Worm (Caenorhabditis elegans): ENCODE measurements around the gene R08B4.3.

Gene R08B4.3

ce11 chrX:11122412-11122811 lies 1.6 kb upstream of the R08B4.3 start:
- peak in 1 of 2 experiments; percentile 66 for TF ChIP-seq unc-62 (GFP tag; optimal IDR thresholded peaks at IDR 0.05 in 1 of 2)
- TF ChIP-seq unc-62 (tag; optimal IDR thresholded peaks at IDR 0.05), result no peak
- TF ChIP-seq aha-1 (tag), result peak; percentile 58
- TF ChIP-seq aly-2 (tag; optimal IDR thresholded peaks at IDR 0.05), result no peak

ce11 chrX:11116723-11117122 lies 4.1 kb downstream of the R08B4.3 start, which contains the start of gene nlp-66:
Gene nlp-66, minus strand, starts transcription at chrX:11116823.
- TF ChIP-seq hif-1 (tag; optimal IDR thresholded peaks at IDR 0.05), result no peak

DNA sequence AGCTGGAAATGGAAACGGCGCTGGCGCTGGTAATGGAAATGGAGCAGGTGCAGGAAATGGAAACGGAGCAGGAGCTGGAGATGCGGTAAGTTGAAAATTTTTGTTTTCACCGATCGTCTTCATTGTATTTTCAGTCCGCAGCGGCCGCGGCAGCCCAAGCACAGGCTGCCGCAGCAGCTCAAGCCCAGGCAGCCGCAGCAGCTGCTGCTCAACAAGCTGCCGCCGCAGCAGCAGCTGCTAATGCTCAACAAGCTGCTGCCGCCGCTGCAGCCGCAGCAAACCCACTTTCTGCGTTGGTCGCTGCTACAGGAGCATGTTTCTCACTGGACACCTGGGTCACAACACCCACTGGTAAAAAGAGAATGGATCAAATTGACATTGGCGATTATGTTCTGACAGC lies 6.4 kb downstream of the R08B4.3 start:
- TF ChIP-seq set-16 (GFP tag; IDR thresholded peaks at IDR 0.05), result peak; percentile 96
- TF ChIP-seq saeg-2 (GFP tag; IDR thresholded peaks at IDR 0.05), result no peak
- TF ChIP-seq nhr-6 (tag; optimal IDR thresholded peaks at IDR 0.05), result no peak
- no peak for TF ChIP-seq F37D6.2 (tag; optimal IDR thresholded peaks at IDR 0.05)
- TF ChIP-seq nhr-111 (GFP tag; optimal IDR thresholded peaks at IDR 0.05), result no peak

DNA sequence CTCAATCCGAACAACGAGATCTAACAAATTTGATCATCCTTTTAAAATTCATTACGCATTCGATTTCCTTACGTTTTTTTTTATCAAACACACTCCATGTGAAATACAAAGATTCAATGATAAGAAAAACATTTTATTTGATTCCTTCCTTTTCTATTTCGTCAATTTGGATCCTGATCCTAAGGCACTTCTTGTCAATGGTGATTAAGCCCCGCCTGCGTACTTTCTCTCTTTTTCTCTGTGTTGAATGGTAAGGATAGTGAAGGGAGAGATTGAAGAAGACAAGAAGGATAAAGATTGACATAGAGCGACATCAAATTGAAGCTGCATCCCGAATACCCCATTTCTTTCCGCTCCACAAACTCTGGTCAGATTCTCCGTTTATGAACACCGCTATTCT lies 11.6 kb downstream of the R08B4.3 start, which contains the start of gene grd-1:
Gene grd-1, plus strand, starts transcription at position 241 of the 400 bp plus-strand sequence.
- TF ChIP-seq F26F4.8 (GFP tag; conservative IDR thresholded peaks at IDR 0.05) (no peak), dpl-1 (GFP tag; optimal IDR thresholded peaks at IDR 0.05) (no peak), ama-1 (optimal IDR thresholded peaks at IDR 0.05) (no peak), nhr-28 (tag; optimal IDR thresholded peaks at IDR 0.05) (peak; percentile 14), jun-1 (tag; optimal IDR thresholded peaks at IDR 0.05) (no peak), cey-2 (tag; optimal IDR thresholded peaks at IDR 0.05; ENCODE audit: borderline replicate concordance, insufficient read depth) (no peak), nhr-111 (GFP tag; optimal IDR thresholded peaks at IDR 0.05) (no peak), madf-5 (GFP tag; IDR thresholded peaks at IDR 0.05) (no peak), unc-62 (GFP tag; optimal IDR thresholded peaks at IDR 0.05 in 1 of 2) (peak in 1 of 2 experiments; percentile 73), unc-62 (tag; optimal IDR thresholded peaks at IDR 0.05) (no peak)

DNA sequence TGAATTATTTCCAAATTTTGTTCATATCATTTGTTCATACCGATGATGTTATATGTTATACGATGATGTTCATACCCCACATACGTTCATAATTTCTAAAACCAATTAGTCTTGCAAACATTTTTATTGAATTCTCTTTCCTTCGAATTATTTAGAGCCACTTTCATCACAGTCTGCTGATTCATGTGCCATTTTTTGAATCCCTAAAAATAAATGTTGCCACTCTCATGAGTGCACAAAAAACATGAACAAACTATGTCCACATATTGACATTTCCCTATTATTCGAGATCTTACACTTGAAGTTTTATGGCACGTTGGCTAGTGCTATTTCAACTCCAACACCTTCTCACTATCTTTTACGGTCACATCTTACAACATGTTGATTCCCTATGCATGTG lies 13.7 kb downstream of the R08B4.3 start, which contains the start of gene clc-17:
Gene clc-17, plus strand, starts transcription at position 301 of the 400 bp plus-strand sequence.
- TF ChIP-seq duxl-1 (tag; optimal IDR thresholded peaks at IDR 0.05; ENCODE audit: poor library complexity), result no peak
- TF ChIP-seq aha-1 (tag), result peak; percentile 4

DNA sequence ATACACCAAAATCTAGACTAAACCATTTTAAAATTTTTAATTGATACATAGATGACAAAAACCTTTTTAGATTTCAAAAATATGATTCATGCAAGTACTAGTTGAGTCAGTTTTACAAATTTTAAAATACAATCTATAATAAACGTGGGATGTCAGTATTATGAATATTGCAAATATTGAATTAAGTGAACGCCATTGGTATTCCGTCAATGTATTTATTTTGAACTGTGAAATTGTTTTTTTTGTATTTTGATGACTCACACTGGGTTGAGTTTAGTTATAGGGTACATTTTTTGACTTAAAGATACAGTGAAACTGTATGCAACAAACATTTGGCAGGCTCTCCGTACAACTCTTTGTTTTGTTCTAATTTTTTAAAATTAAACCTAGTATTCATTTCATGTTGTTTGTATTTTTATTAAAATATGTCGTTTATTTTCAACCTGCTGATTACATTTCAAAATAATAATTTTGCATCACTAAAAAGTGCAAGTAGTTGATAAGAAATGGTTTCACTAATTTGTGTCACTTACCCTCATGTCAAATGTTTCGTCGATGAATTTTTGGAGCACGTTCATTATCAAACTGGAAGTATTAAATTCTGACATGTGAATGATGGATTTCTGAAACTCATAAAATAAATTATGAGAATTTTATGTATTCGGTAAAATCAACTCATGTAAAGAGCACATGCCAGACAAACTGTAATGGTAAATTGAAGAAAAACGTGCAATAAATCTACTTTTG lies 15.7 kb downstream of the R08B4.3 start, which contains the start of gene W02H3.1:
Gene W02H3.1, minus strand, starts transcription at position 578 of the 747 bp plus-strand sequence.
- TF ChIP-seq pqm-1 (tag; optimal IDR thresholded peaks at IDR 0.05) (peak; percentile 65), nhr-28 (tag; optimal IDR thresholded peaks at IDR 0.05) (peak; percentile 41), lin-15B (tag; optimal IDR thresholded peaks at IDR 0.05) (no peak), ceh-20 (GFP tag; IDR thresholded peaks at IDR 0.05) (0 out of 2 replicates have a peak, but pooled peaks have one; percentile 47), nhr-77 (tag; optimal IDR thresholded peaks at IDR 0.05) (no peak), tra-1 (GFP tag; IDR thresholded peaks at IDR 0.05) (peak; percentile 60; the same call in 1 of the 2 replicates), aha-1 (tag) (peak; percentile 75), ceh-44 (GFP tag; IDR thresholded peaks at IDR 0.05) (no peak), daf-12 (tag; optimal IDR thresholded peaks at IDR 0.05) (no peak), dmd-6 (GFP tag; IDR thresholded peaks at IDR 0.05) (peak; percentile 71; the same call in 1 of the 2 replicates), zip-2 (tag; optimal IDR thresholded peaks at IDR 0.05) (no peak), hlh-30 (tag; optimal IDR thresholded peaks at IDR 0.05; ENCODE audit: insufficient read depth) (peak; percentile 33), fkh-10 (GFP tag; optimal IDR thresholded peaks at IDR 0.05) (no peak), aly-2 (tag; optimal IDR thresholded peaks at IDR 0.05) (no peak), ama-1 (optimal IDR thresholded peaks at IDR 0.05) (no peak), php-3 (GFP tag; IDR thresholded peaks at IDR 0.05) (peak; percentile 89)

Data from whole organism, L4 larva.